Fruit fly (Drosophila melanogaster) whole organism, embryonic: ENCODE measurements around the gene CG33795.

Experiments
- Ada2b ChIP-seq: fragments of 200-800 bp; sonication (Bioruptor generic); IDR thresholded peaks from 2 replicates; pipeline ENCODE4 v1.3.6; 2022; ENCODE audit warnings: missing biosample characterization, missing genetic modification characterization
- CG10543 ChIP-seq: fragments of 200-800 bp; sonication (Bioruptor generic); optimal IDR thresholded peaks from 3 replicates; lab custom pipeline; 2017; ENCODE audit warnings: missing biosample characterization, mild to moderate bottlenecking, missing genetic modification characterization, moderate library complexity
- CG11085 ChIP-seq: fragments of 200-800 bp; sonication (Bioruptor generic); IDR thresholded peaks from 2 replicates; pipeline ENCODE4 v1.3.6; 2022; ENCODE audit warnings: missing biosample characterization, missing genetic modification characterization
- CG12391 ChIP-seq: fragments of 200-800 bp; sonication (Bioruptor generic); optimal IDR thresholded peaks from 3 replicates; lab custom pipeline; 2018; ENCODE audit warnings: missing biosample characterization, mild to moderate bottlenecking, missing genetic modification characterization, moderate library complexity
- CG13123 ChIP-seq: fragments of 200-800 bp; sonication (Bioruptor generic); optimal IDR thresholded peaks from 2 replicates; lab custom pipeline; 2016; ENCODE audit warnings: missing biosample characterization, missing genetic modification characterization
- CG14710 ChIP-seq: fragments of 200-800 bp; sonication (Bioruptor generic); optimal IDR thresholded peaks from 3 replicates; lab custom pipeline; 2019; ENCODE audit warnings: missing biosample characterization, mild to moderate bottlenecking, missing genetic modification characterization, moderate library complexity
- CG1529 ChIP-seq: fragments of 200-800 bp; sonication (Bioruptor generic); optimal IDR thresholded peaks from 3 replicates; lab custom pipeline; 2018; ENCODE audit warnings: missing biosample characterization, missing genetic modification characterization
- CG17385 ChIP-seq: fragments of 200-800 bp; sonication (Bioruptor generic); optimal IDR thresholded peaks from 3 replicates; lab custom pipeline; 2018; ENCODE audit warnings: missing biosample characterization, mild to moderate bottlenecking, missing genetic modification characterization
- CG2120 ChIP-seq: fragments of 200-800 bp; sonication (Bioruptor generic); optimal IDR thresholded peaks from 3 replicates; lab custom pipeline; 2016; ENCODE audit warnings: missing biosample characterization, missing genetic modification characterization
- CG2129 ChIP-seq: fragments of 200-800 bp; sonication (Bioruptor generic); IDR thresholded peaks from 2 replicates; pipeline ENCODE4 v1.3.6; 2022; ENCODE audit warnings: missing biosample characterization, missing genetic modification characterization; ENCODE audit not compliant: partially characterized antibody
- CG30020 ChIP-seq: fragments of 200-800 bp; optimal IDR thresholded peaks from 2 replicates; lab custom pipeline; 2019; ENCODE audit warnings: missing biosample characterization, mild to moderate bottlenecking, missing genetic modification characterization, moderate library complexity
- CG34422 ChIP-seq: fragments of 200-800 bp; sonication (Bioruptor generic); IDR thresholded peaks from 3 replicates; pipeline ENCODE4 v1.3.6; 2022; ENCODE audit warnings: missing biosample characterization, missing genetic modification characterization
- CG6654 ChIP-seq: fragments of 200-800 bp; sonication (Bioruptor generic); optimal IDR thresholded peaks from 2 replicates; lab custom pipeline; 2017; ENCODE audit warnings: missing biosample characterization, mild to moderate bottlenecking, missing genetic modification characterization
- CG7987 ChIP-seq: fragments of 200-800 bp; sonication (Bioruptor generic); optimal IDR thresholded peaks from 2 replicates; lab custom pipeline; 2018; ENCODE audit warnings: missing biosample characterization, mild to moderate bottlenecking, missing genetic modification characterization, moderate library complexity
- CG8388 ChIP-seq: fragments of 200-800 bp; sonication (Bioruptor generic); optimal IDR thresholded peaks from 2 replicates; lab custom pipeline; 2019; ENCODE audit warnings: missing biosample characterization, mild to moderate bottlenecking, missing genetic modification characterization, moderate library complexity
- CG8478 ChIP-seq: fragments of >200 bp; optimal IDR thresholded peaks from 2 replicates; lab custom pipeline; 2018
- CG9215 ChIP-seq: fragments of 200-800 bp; sonication (Bioruptor generic); IDR thresholded peaks from 2 replicates; pipeline ENCODE4 v1.3.6; 2022; ENCODE audit warnings: missing biosample characterization, missing genetic modification characterization
- CG9437 ChIP-seq: fragments of 200-800 bp; sonication (Bioruptor generic); optimal IDR thresholded peaks from 2 replicates; lab custom pipeline; 2018; ENCODE audit warnings: missing biosample characterization, mild to moderate bottlenecking, missing genetic modification characterization
- CG9609 ChIP-seq: fragments of 200-800 bp; sonication (Bioruptor generic); optimal IDR thresholded peaks from 3 replicates; lab custom pipeline; 2016; ENCODE audit warnings: missing biosample characterization, missing genetic modification characterization
- CkIIα-i1 ChIP-seq: fragments of 200-800 bp; sonication (Bioruptor generic); IDR thresholded peaks from 2 replicates; pipeline ENCODE4 v1.3.6; 2022; ENCODE audit warnings: missing biosample characterization, missing genetic modification characterization
- Dip2 ChIP-seq: fragments of 200-800 bp; sonication (Bioruptor generic); IDR thresholded peaks from 2 replicates; pipeline ENCODE4 v1.3.6; 2022; ENCODE audit warnings: missing biosample characterization, missing genetic modification characterization
- E2f1 ChIP-seq: fragments of 200-800 bp; sonication (Bioruptor generic); IDR thresholded peaks from 2 replicates; pipeline ENCODE4 v1.3.6; 2022; ENCODE audit warnings: missing biosample characterization, missing genetic modification characterization
- E2f2 ChIP-seq: fragments of 200-800 bp; sonication (Bioruptor generic); IDR thresholded peaks from 2 replicates; pipeline ENCODE4 v1.3.6; 2022; ENCODE audit warnings: missing biosample characterization, missing genetic modification characterization
- Eip74EF ChIP-seq, 2 experiments: fragments of 200-800 bp in 1 of 2; fragments of >200 bp in 1 of 2; sonication (Bioruptor generic) in 1 of 2; optimal IDR thresholded peaks; 2 replicates each; lab custom pipeline; 2017 to 2019; ENCODE audit warnings: missing biosample characterization in 2 of 2, missing genetic modification characterization in 2 of 2, mild to moderate bottlenecking in 1 of 2, moderate library complexity in 1 of 2
- HLH54F ChIP-seq: fragments of 200-800 bp; sonication (Bioruptor generic); optimal IDR thresholded peaks from 3 replicates; lab custom pipeline; 2016; ENCODE audit warnings: missing biosample characterization, missing genetic modification characterization
- HmgD ChIP-seq: fragments of 200-800 bp; sonication (Bioruptor generic); optimal IDR thresholded peaks from 3 replicates; lab custom pipeline; 2016; ENCODE audit warnings: missing biosample characterization, missing genetic modification characterization
- MBD-R2 ChIP-seq: fragments of 200-800 bp; sonication (Bioruptor generic); IDR thresholded peaks from 2 replicates; pipeline ENCODE4 v1.3.6; 2022; ENCODE audit warnings: missing biosample characterization, missing genetic modification characterization
- Mrtf ChIP-seq: fragments of 200-800 bp; sonication (Bioruptor generic); IDR thresholded peaks from 3 replicates; pipeline ENCODE4 v1.3.6; 2022; ENCODE audit warnings: missing biosample characterization, missing genetic modification characterization
- Nf-YC ChIP-seq: fragments of 200-800 bp; optimal IDR thresholded peaks from 3 replicates; lab custom pipeline; 2019; ENCODE audit warnings: missing biosample characterization, mild to moderate bottlenecking, missing genetic modification characterization, moderate library complexity
- Rfx ChIP-seq: fragments of 200-800 bp; sonication (Bioruptor generic); IDR thresholded peaks from 2 replicates; pipeline ENCODE4 v1.3.6; 2022; ENCODE audit warnings: missing biosample characterization, missing genetic modification characterization
- Sox102F ChIP-seq: fragments of 200-800 bp; sonication (Bioruptor generic); optimal IDR thresholded peaks from 2 replicates; lab custom pipeline; 2018; ENCODE audit warnings: missing biosample characterization, mild to moderate bottlenecking, missing genetic modification characterization, moderate library complexity
- Sry-δ ChIP-seq: fragments of 200-800 bp; sonication (Bioruptor generic); optimal IDR thresholded peaks from 2 replicates; lab custom pipeline; 2016; ENCODE audit warnings: missing biosample characterization, missing genetic modification characterization
- ash1 ChIP-seq: fragments of 200-800 bp; sonication (Bioruptor generic); optimal IDR thresholded peaks from 2 replicates; lab custom pipeline; 2018; ENCODE audit warnings: missing biosample characterization, mild to moderate bottlenecking, missing genetic modification characterization
- cas ChIP-seq: fragments of 200-800 bp; sonication (Bioruptor generic); IDR thresholded peaks from 2 replicates; pipeline ENCODE4 v1.3.6; 2022; ENCODE audit warnings: missing biosample characterization, missing genetic modification characterization
- cato ChIP-seq: fragments of 200-800 bp; sonication (Bioruptor generic); optimal IDR thresholded peaks from 2 replicates; lab custom pipeline; 2016; ENCODE audit warnings: missing biosample characterization, missing genetic modification characterization, borderline replicate concordance
- ems ChIP-seq: fragments of 200-800 bp; sonication (Bioruptor generic); optimal IDR thresholded peaks from 3 replicates; lab custom pipeline; 2016; ENCODE audit warnings: missing biosample characterization, missing genetic modification characterization
- fd96Cb ChIP-seq: fragments of 200-800 bp; sonication (Bioruptor generic); optimal IDR thresholded peaks from 2 replicates; lab custom pipeline; 2018; ENCODE audit warnings: missing biosample characterization, mild to moderate bottlenecking, missing genetic modification characterization, moderate library complexity
- gcm ChIP-seq: fragments of 200-800 bp; sonication (Bioruptor generic); optimal IDR thresholded peaks from 2 replicates; lab custom pipeline; 2019; ENCODE audit warnings: missing biosample characterization, mild to moderate bottlenecking, missing genetic modification characterization, moderate library complexity
- nerfin-2 ChIP-seq: fragments of 200-800 bp; sonication (Bioruptor generic); IDR thresholded peaks from 2 replicates; pipeline ENCODE4 v1.3.6; 2022; ENCODE audit warnings: missing biosample characterization, missing genetic modification characterization; ENCODE audit not compliant: partially characterized antibody
- peb ChIP-seq: fragments of 200-800 bp; sonication (Bioruptor generic); IDR thresholded peaks from 2 replicates; pipeline ENCODE4 v1.3.6; 2022; ENCODE audit warnings: missing biosample characterization, missing genetic modification characterization
- pita ChIP-seq: fragments of 200-800 bp; sonication (Bioruptor generic); optimal IDR thresholded peaks from 2 replicates; lab custom pipeline; 2017; ENCODE audit warnings: missing biosample characterization, mild to moderate bottlenecking, missing genetic modification characterization
- psq ChIP-seq: fragments of 200-800 bp; sonication (Bioruptor generic); optimal IDR thresholded peaks from 2 replicates; lab custom pipeline; 2017; ENCODE audit warnings: missing biosample characterization, missing genetic modification characterization
- pum ChIP-seq: fragments of 200-800 bp; sonication (Bioruptor generic); optimal IDR thresholded peaks from 2 replicates; lab custom pipeline; 2016; ENCODE audit warnings: missing biosample characterization, missing genetic modification characterization
- stc ChIP-seq: fragments of 200-800 bp; sonication (Bioruptor generic); IDR thresholded peaks from 2 replicates; pipeline ENCODE4 v1.3.6; 2022; ENCODE audit warnings: missing biosample characterization, missing genetic modification characterization
- tap ChIP-seq: fragments of 200-800 bp; optimal IDR thresholded peaks from 3 replicates; lab custom pipeline; 2019; ENCODE audit warnings: missing biosample characterization, mild to moderate bottlenecking, missing genetic modification characterization, moderate library complexity
- tna ChIP-seq: fragments of 200-800 bp; sonication (Bioruptor generic); IDR thresholded peaks from 2 replicates; pipeline ENCODE4 v1.3.6; 2022; ENCODE audit warnings: missing biosample characterization, missing genetic modification characterization; ENCODE audit not compliant: partially characterized antibody
- tup ChIP-seq: fragments of 200-800 bp; sonication (Bioruptor generic); optimal IDR thresholded peaks from 2 replicates; lab custom pipeline; 2016; ENCODE audit warnings: missing biosample characterization, mild to moderate bottlenecking, missing genetic modification characterization, moderate library complexity
- vnd ChIP-seq: fragments of 200-800 bp; sonication (Bioruptor generic); IDR thresholded peaks from 3 replicates; pipeline ENCODE4 v1.3.6; 2022; ENCODE audit warnings: missing biosample characterization, missing genetic modification characterization; ENCODE audit not compliant: partially characterized antibody
- wek ChIP-seq: fragments of 200-800 bp; sonication (Bioruptor generic); optimal IDR thresholded peaks from 3 replicates; lab custom pipeline; 2018; ENCODE audit warnings: missing biosample characterization, mild to moderate bottlenecking, missing genetic modification characterization, moderate library complexity
- z ChIP-seq: fragments of 200-800 bp; sonication (Bioruptor generic); IDR thresholded peaks from 3 replicates; pipeline ENCODE4 v1.3.6; 2022; ENCODE audit warnings: missing biosample characterization, missing genetic modification characterization

CG33795 gene

dm6 chr3L:16203236-16203635 is 32.1 kb upstream of the CG33795 start (continued):
- TF ChIP-seq CkIIα-i1 (GFP tag; lab: Robert Waterston, UW): peak; percentile 75; the same call in 1 of the 2 replicates
- peak; percentile 83 for TF ChIP-seq CG11085 (GFP tag; lab: Robert Waterston, UW)
- TF ChIP-seq CG8388: peak; percentile 38
- no peak for TF ChIP-seq CG30020
- peak; percentile 30 for TF ChIP-seq CG9437
- peak; percentile 0 for TF ChIP-seq Nf-YC (tag; lab: Kevin White, UChicago)
- no peak for TF ChIP-seq z (GFP tag; lab: Robert Waterston, UW)
- peak; percentile 96 for TF ChIP-seq Rfx (GFP tag; lab: Robert Waterston, UW)
- peak; percentile 63 for TF ChIP-seq pum
- no peak for TF ChIP-seq CG14710 (tag; lab: Kevin White, UChicago)
- TF ChIP-seq HmgD (GFP tag; lab: Kevin White, UChicago): peak; percentile 6
- peak in 1 of 2 experiments; percentile 58 for TF ChIP-seq Eip74EF (GFP tag; optimal IDR thresholded peaks at IDR 0.05; lab: Kevin White, UChicago)
- TF ChIP-seq vnd (GFP tag; lab: Robert Waterston, UW): no peak
- peak; percentile 87 for TF ChIP-seq Ada2b (GFP tag; lab: Robert Waterston, UW)
- TF ChIP-seq cato: peak; percentile 25
- TF ChIP-seq Dip2 (GFP tag; lab: Robert Waterston, UW): peak; percentile 46; the same call in 1 of the 2 replicates
- TF ChIP-seq cas: peak; percentile 65; the same call in 1 of the 2 replicates
- TF ChIP-seq CG8478 (lab: Kevin White, UChicago): no peak
- peak; percentile 59 for TF ChIP-seq E2f2
- peak; percentile 78 for TF ChIP-seq ems (GFP tag; lab: Kevin White, UChicago)
- no peak for TF ChIP-seq wek (GFP tag; lab: Kevin White, UChicago)
- TF ChIP-seq Sry-δ: peak; percentile 41
- peak; percentile 59 for TF ChIP-seq CG12391 (tag; lab: Kevin White, UChicago)
- no peak for TF ChIP-seq CG2129
- TF ChIP-seq stc (GFP tag; lab: Robert Waterston, UW): peak; percentile 76
- peak; percentile 88 for TF ChIP-seq CG34422 (GFP tag; lab: Robert Waterston, UW)
- TF ChIP-seq nerfin-2 (GFP tag; lab: Robert Waterston, UW): no peak
- TF ChIP-seq fd96Cb (tag; lab: Kevin White, UChicago): peak; percentile 68
- TF ChIP-seq pita: no peak
- peak; percentile 26 for TF ChIP-seq ash1 (GFP tag; lab: Kevin White, UChicago)
- TF ChIP-seq peb (GFP tag; lab: Robert Waterston, UW): peak; percentile 67; the same call in 1 of the 2 replicates
- peak; percentile 72 for TF ChIP-seq CG9609 (GFP tag; lab: Kevin White, UChicago)
- TF ChIP-seq CG13123: no peak
- no peak for TF ChIP-seq psq
- TF ChIP-seq HLH54F (GFP tag; lab: Kevin White, UChicago): peak; percentile 78
- TF ChIP-seq tup (GFP tag; lab: Kevin White, UChicago): peak; percentile 32
- peak; percentile 76; the same call in 1 of the 2 replicates for TF ChIP-seq MBD-R2
- TF ChIP-seq tna: no peak
- TF ChIP-seq CG7987 (GFP tag; lab: Kevin White, UChicago): peak; percentile 25
- no peak for TF ChIP-seq CG9215 (GFP tag; lab: Robert Waterston, UW)
- TF ChIP-seq CG17385: peak; percentile 76
- TF ChIP-seq CG6654: peak; percentile 50
- peak; percentile 10 for TF ChIP-seq CG1529
- TF ChIP-seq CG10543: peak; percentile 40
- peak; percentile 93 for TF ChIP-seq CG2120 (GFP tag; lab: Kevin White, UChicago)
- TF ChIP-seq Sox102F (GFP tag; lab: Kevin White, UChicago): peak; percentile 78
- TF ChIP-seq E2f1 (GFP tag; lab: Robert Waterston, UW): peak; percentile 75
- peak; percentile 80 for TF ChIP-seq tap (tag; lab: Kevin White, UChicago)
- no peak; the same call in 1 of the 3 replicates for TF ChIP-seq Mrtf (GFP tag; lab: Robert Waterston, UW)
- peak; percentile 16 for TF ChIP-seq gcm
